Fruit fly (Drosophila melanogaster) whole organism, embryonic: ENCODE measurements around the gene frm.

Experiments used
- Adf1 ChIP-seq: fragments of 200-800 bp; sonication (Bioruptor generic); IDR thresholded peaks from 2 replicates; pipeline ENCODE4 v1.3.6; 2022; ENCODE audit warnings: missing biosample characterization, missing genetic modification characterization
- BEAF-32 ChIP-seq: fragments of 200-800 bp; sonication (Bioruptor generic); optimal IDR thresholded peaks from 3 replicates; lab custom pipeline; 2017; ENCODE audit warnings: missing biosample characterization, missing genetic modification characterization, mild to moderate bottlenecking, moderate library complexity, missing genetic modification reagents
- BtbVII ChIP-seq: fragments of 200-800 bp; sonication (Bioruptor generic); optimal IDR thresholded peaks from 3 replicates; lab custom pipeline; 2017; ENCODE audit warnings: missing biosample characterization, mild to moderate bottlenecking, missing genetic modification characterization
- CG10321 ChIP-seq: fragments of 200-800 bp; sonication (Bioruptor generic); IDR thresholded peaks from 2 replicates; pipeline ENCODE4 v1.3.6; 2022; ENCODE audit warnings: missing biosample characterization, missing genetic modification characterization
- CG10543 ChIP-seq: fragments of 200-800 bp; sonication (Bioruptor generic); optimal IDR thresholded peaks from 3 replicates; lab custom pipeline; 2017; ENCODE audit warnings: missing biosample characterization, mild to moderate bottlenecking, missing genetic modification characterization, moderate library complexity
- CG11504 ChIP-seq: fragments of 200-800 bp; sonication (Bioruptor generic); optimal IDR thresholded peaks from 3 replicates; lab custom pipeline; 2019; ENCODE audit warnings: missing biosample characterization, mild to moderate bottlenecking, missing genetic modification characterization, moderate library complexity
- CG12659 ChIP-seq: fragments of 200-800 bp; sonication (Bioruptor generic); optimal IDR thresholded peaks from 3 replicates; lab custom pipeline; 2017; ENCODE audit warnings: mild to moderate bottlenecking, missing biosample characterization, missing genetic modification reagents, missing genetic modification characterization
- CG17328 ChIP-seq: fragments of 200-800 bp; sonication (Bioruptor generic); IDR thresholded peaks from 2 replicates; pipeline ENCODE4 v1.3.6; 2022; ENCODE audit warnings: missing biosample characterization, missing genetic modification characterization
- CG18262 ChIP-seq: fragments of 200-800 bp; optimal IDR thresholded peaks from 3 replicates; lab custom pipeline; 2019; ENCODE audit warnings: missing biosample characterization, mild to moderate bottlenecking, missing genetic modification characterization, moderate library complexity
- CG32532 ChIP-seq: fragments of 200-800 bp; sonication (Bioruptor generic); IDR thresholded peaks from 2 replicates; pipeline ENCODE4 v1.3.6; 2022; ENCODE audit warnings: missing biosample characterization, missing genetic modification characterization
- CG3847 ChIP-seq: fragments of 200-800 bp; sonication (Bioruptor generic); IDR thresholded peaks from 2 replicates; pipeline ENCODE4 v1.3.6; 2022; ENCODE audit warnings: missing biosample characterization, missing genetic modification characterization
- CG4282 ChIP-seq: fragments of 200-800 bp; sonication (Bioruptor generic); optimal IDR thresholded peaks from 2 replicates; lab custom pipeline; 2016; ENCODE audit warnings: missing biosample characterization, missing genetic modification characterization
- CG4617 ChIP-seq: fragments of 200-800 bp; sonication (Bioruptor generic); optimal IDR thresholded peaks from 3 replicates; lab custom pipeline; 2016; ENCODE audit warnings: missing biosample characterization, missing genetic modification characterization, borderline replicate concordance
- CG4820 ChIP-seq: fragments of 200-800 bp; sonication (Bioruptor generic); optimal IDR thresholded peaks from 3 replicates; lab custom pipeline; 2016; ENCODE audit warnings: missing biosample characterization, missing genetic modification characterization
- CG7928 ChIP-seq: fragments of 200-800 bp; sonication (Bioruptor generic); optimal IDR thresholded peaks from 2 replicates; lab custom pipeline; 2017; ENCODE audit warnings: missing biosample characterization, mild to moderate bottlenecking, missing genetic modification characterization
- CG8281 ChIP-seq: fragments of 200-800 bp; sonication (Bioruptor generic); optimal IDR thresholded peaks from 2 replicates; lab custom pipeline; 2018; ENCODE audit warnings: missing biosample characterization, mild to moderate bottlenecking, missing genetic modification characterization, moderate library complexity
- CTCF ChIP-seq: fragments of 200-800 bp; sonication (Bioruptor generic); optimal IDR thresholded peaks from 2 replicates; lab custom pipeline; 2017; ENCODE audit warnings: missing biosample characterization, mild to moderate bottlenecking, missing genetic modification characterization, moderate library complexity
- Chrac-16 ChIP-seq: fragments of 200-800 bp; sonication (Bioruptor generic); optimal IDR thresholded peaks from 3 replicates; lab custom pipeline; 2016; ENCODE audit warnings: missing biosample characterization, missing genetic modification characterization
- Lim3 ChIP-seq: fragments of 200-800 bp; sonication (Bioruptor generic); IDR thresholded peaks from 2 replicates; pipeline ENCODE4 v1.3.6; 2022; ENCODE audit warnings: missing biosample characterization, missing genetic modification characterization
- MESR4 ChIP-seq: fragments of 200-800 bp; sonication (Bioruptor generic); optimal IDR thresholded peaks from 2 replicates; lab custom pipeline; 2018; ENCODE audit warnings: missing biosample characterization, mild to moderate bottlenecking, missing genetic modification characterization, moderate library complexity
- Mad ChIP-seq: fragments of 200-800 bp; sonication (Bioruptor generic); optimal IDR thresholded peaks from 2 replicates; lab custom pipeline; 2016; ENCODE audit warnings: missing biosample characterization, missing genetic modification characterization
- Mrtf ChIP-seq: fragments of 200-800 bp; sonication (Bioruptor generic); IDR thresholded peaks from 3 replicates; pipeline ENCODE4 v1.3.6; 2022; ENCODE audit warnings: missing biosample characterization, missing genetic modification characterization
- Nf-YA ChIP-seq: fragments of 200-800 bp; sonication (Bioruptor generic); IDR thresholded peaks from 2 replicates; pipeline ENCODE4 v1.3.6; 2022; ENCODE audit warnings: missing biosample characterization, missing genetic modification characterization
- Poxn ChIP-seq: fragments of 200-800 bp; sonication (Bioruptor generic); IDR thresholded peaks from 2 replicates; pipeline ENCODE4 v1.3.6; 2022; ENCODE audit warnings: missing biosample characterization, missing genetic modification characterization
- Rx ChIP-seq: fragments of 200-800 bp; sonication (Bioruptor generic); IDR thresholded peaks from 2 replicates; pipeline ENCODE4 v1.3.6; 2022; ENCODE audit warnings: missing biosample characterization, missing genetic modification characterization
- Scr ChIP-seq: fragments of 200-800 bp; sonication (Bioruptor generic); IDR thresholded peaks from 2 replicates; pipeline ENCODE4 v1.3.6; 2022; ENCODE audit warnings: missing biosample characterization, missing genetic modification characterization; ENCODE audit not compliant: partially characterized antibody
- Spps ChIP-seq: fragments of 200-800 bp; sonication (Bioruptor generic); optimal IDR thresholded peaks from 2 replicates; lab custom pipeline; 2018; ENCODE audit warnings: missing biosample characterization, mild to moderate bottlenecking, missing genetic modification characterization
- Taf1 ChIP-seq: fragments of 200-800 bp; sonication (Bioruptor generic); IDR thresholded peaks from 2 replicates; pipeline ENCODE4 v1.3.6; 2022; ENCODE audit warnings: missing biosample characterization, missing genetic modification characterization
- al ChIP-seq: fragments of 200-800 bp; sonication (Bioruptor generic); IDR thresholded peaks from 2 replicates; pipeline ENCODE4 v1.3.6; 2022; ENCODE audit warnings: missing biosample characterization, missing genetic modification characterization
- ap ChIP-seq: fragments of 200-800 bp; sonication (Bioruptor generic); IDR thresholded peaks from 2 replicates; pipeline ENCODE4 v1.3.6; 2022; ENCODE audit warnings: missing biosample characterization, missing genetic modification characterization
- bcd ChIP-seq: fragments of 200-800 bp; sonication (Bioruptor generic); optimal IDR thresholded peaks from 2 replicates; lab custom pipeline; 2017; ENCODE audit warnings: missing biosample characterization, mild to moderate bottlenecking, missing genetic modification characterization
- br ChIP-seq: fragments of >200 bp; optimal IDR thresholded peaks from 2 replicates; lab custom pipeline; 2017
- btn ChIP-seq: fragments of 200-800 bp; sonication (Bioruptor generic); optimal IDR thresholded peaks from 2 replicates; lab custom pipeline; 2016; ENCODE audit warnings: missing biosample characterization, missing genetic modification characterization
- ci ChIP-seq: fragments of 200-800 bp; sonication (Bioruptor generic); IDR thresholded peaks from 3 replicates; pipeline ENCODE4 v1.3.6; 2022; ENCODE audit warnings: missing biosample characterization, missing genetic modification characterization
- dan ChIP-seq: fragments of 200-800 bp; sonication (Bioruptor generic); IDR thresholded peaks from 2 replicates; pipeline ENCODE4 v1.3.6; 2022; ENCODE audit warnings: missing biosample characterization, missing genetic modification characterization
- ewg ChIP-seq: fragments of 200-800 bp; sonication (Bioruptor generic); optimal IDR thresholded peaks from 3 replicates; lab custom pipeline; 2017; ENCODE audit warnings: mild to moderate bottlenecking, missing biosample characterization, missing genetic modification reagents, missing genetic modification characterization
- gce ChIP-seq: fragments of 200-800 bp; sonication (Bioruptor generic); IDR thresholded peaks from 3 replicates; pipeline ENCODE4 v1.3.6; 2022; ENCODE audit warnings: missing biosample characterization, missing genetic modification characterization
- gcm2 ChIP-seq: fragments of 200-800 bp; sonication (Bioruptor generic); optimal IDR thresholded peaks from 2 replicates; lab custom pipeline; 2016; ENCODE audit warnings: missing biosample characterization, missing genetic modification characterization
- gsb-n ChIP-seq: fragments of 200-800 bp; sonication (Bioruptor generic); optimal IDR thresholded peaks from 3 replicates; lab custom pipeline; 2018; ENCODE audit warnings: missing biosample characterization, mild to moderate bottlenecking, missing genetic modification characterization
- ham ChIP-seq: fragments of 200-800 bp; sonication (Bioruptor generic); IDR thresholded peaks from 2 replicates; pipeline ENCODE4 v1.3.6; 2022; ENCODE audit warnings: missing biosample characterization, missing genetic modification characterization
- insv ChIP-seq, 2 experiments: fragments of 200-800 bp; sonication (Bioruptor generic); optimal IDR thresholded peaks; 3 replicates each; lab custom pipeline; 2016 to 2018; ENCODE audit warnings: missing biosample characterization in 2 of 2, missing genetic modification characterization in 2 of 2
- kah ChIP-seq: fragments of 200-800 bp; sonication (Bioruptor generic); optimal IDR thresholded peaks from 2 replicates; lab custom pipeline; 2018; ENCODE audit warnings: missing biosample characterization, mild to moderate bottlenecking, missing genetic modification characterization
- ken ChIP-seq: fragments of 200-800 bp; sonication (Bioruptor generic); IDR thresholded peaks from 3 replicates; pipeline ENCODE4 v1.3.6; 2022; ENCODE audit warnings: missing biosample characterization, missing genetic modification characterization
- klu ChIP-seq: fragments of 200-800 bp; sonication (Bioruptor generic); IDR thresholded peaks from 2 replicates; pipeline ENCODE4 v1.3.6; 2022; ENCODE audit warnings: missing biosample characterization, missing genetic modification characterization
- lov ChIP-seq, 2 experiments: fragments of 200-800 bp in 1 of 2; fragments of >200 bp in 1 of 2; sonication (Bioruptor generic) in 1 of 2; IDR thresholded peaks in 1 of 2; optimal IDR thresholded peaks in 1 of 2; 2 replicates in 1 of 2; 3 replicates in 1 of 2; pipeline versions ENCODE4 v1.3.6 to Lab custom; 2017 to 2022; ENCODE audit warnings: missing biosample characterization in 1 of 2, missing genetic modification characterization in 1 of 2
- peb ChIP-seq: fragments of 200-800 bp; sonication (Bioruptor generic); IDR thresholded peaks from 2 replicates; pipeline ENCODE4 v1.3.6; 2022; ENCODE audit warnings: missing biosample characterization, missing genetic modification characterization
- pita ChIP-seq: fragments of 200-800 bp; sonication (Bioruptor generic); optimal IDR thresholded peaks from 2 replicates; lab custom pipeline; 2017; ENCODE audit warnings: missing biosample characterization, mild to moderate bottlenecking, missing genetic modification characterization
- pnt ChIP-seq: fragments of 200-800 bp; sonication (Bioruptor generic); optimal IDR thresholded peaks from 3 replicates; lab custom pipeline; 2016; ENCODE audit warnings: missing biosample characterization, missing genetic modification characterization
- sima ChIP-seq: fragments of 200-800 bp; sonication (Bioruptor generic); optimal IDR thresholded peaks from 2 replicates; lab custom pipeline; 2016; ENCODE audit warnings: missing biosample characterization, missing genetic modification characterization
- sna ChIP-seq: fragments of 200-800 bp; sonication (Bioruptor generic); IDR thresholded peaks from 2 replicates; pipeline ENCODE4 v1.3.6; 2022; ENCODE audit warnings: missing biosample characterization, missing genetic modification characterization; ENCODE audit not compliant: partially characterized antibody
- tin ChIP-seq: fragments of 200-800 bp; sonication (Bioruptor generic); optimal IDR thresholded peaks from 3 replicates; lab custom pipeline; 2016; ENCODE audit warnings: missing biosample characterization, missing genetic modification characterization
- unc-4 ChIP-seq: fragments of 200-800 bp; sonication (Bioruptor generic); IDR thresholded peaks from 2 replicates; pipeline ENCODE4 v1.3.6; 2022; ENCODE audit warnings: missing biosample characterization, missing genetic modification characterization; ENCODE audit not compliant: partially characterized antibody

frm gene

dm6 chr3L:5583295-5583707, 32.3 kb upstream of the frm start (continued):
- TF ChIP-seq Rx (GFP tag; lab: Robert Waterston, UW) (peak; percentile 92), gce (GFP tag; lab: Robert Waterston, UW) (peak; percentile 78; the same call in 2 of the 3 replicates), CG4820 (peak; percentile 86), dan (GFP tag; lab: Robert Waterston, UW) (peak; percentile 75), CG11504 (tag; lab: Kevin White, UChicago) (no peak), Chrac-16 (GFP tag; lab: Kevin White, UChicago) (peak; percentile 86), BEAF-32 (GFP tag; lab: Kevin White, UChicago) (peak; percentile 96), sima (peak; percentile 51), pita (GFP tag; lab: Kevin White, UChicago) (peak; percentile 75), MESR4 (GFP tag; lab: Kevin White, UChicago) (no peak), Scr (GFP tag; lab: Robert Waterston, UW) (peak; percentile 90), Nf-YA (peak; percentile 60; the same call in 1 of the 2 replicates), tin (GFP tag; lab: Kevin White, UChicago) (peak; percentile 88), ewg (no peak), Mad (peak; percentile 73), ci (GFP tag; lab: Robert Waterston, UW) (peak; percentile 87), lov (optimal IDR thresholded peaks at IDR 0.05; lab: Kevin White, UChicago) (no peak), lov (GFP tag; IDR thresholded peaks at IDR 0.05; lab: Robert Waterston, UW) (peak; percentile 70; the same call in 2 of the 3 replicates), CG3847 (GFP tag; lab: Robert Waterston, UW) (peak; percentile 95), Taf1 (GFP tag; lab: Robert Waterston, UW) (peak; percentile 82), CG18262 (no peak), Adf1 (GFP tag; lab: Robert Waterston, UW) (peak; percentile 42; the same call in 1 of the 2 replicates), kah (no peak), al (GFP tag; lab: Robert Waterston, UW) (peak; percentile 92), br (lab: Kevin White, UChicago) (no peak), CG10321 (peak; percentile 37; the same call in 1 of the 2 replicates), CTCF (GFP tag; lab: Kevin White, UChicago) (peak; percentile 44), Spps (tag; lab: Kevin White, UChicago) (peak; percentile 63), pnt (GFP tag; lab: Kevin White, UChicago) (peak; percentile 89), CG7928 (GFP tag; lab: Kevin White, UChicago) (peak; percentile 52), CG12659 (peak; percentile 85), peb (peak; percentile 56), klu (GFP tag; lab: Robert Waterston, UW) (peak; percentile 92), CG4617 (GFP tag; lab: Kevin White, UChicago) (peak; percentile 93), CG17328 (GFP tag; lab: Robert Waterston, UW) (peak; percentile 80), CG32532 (peak; percentile 93), unc-4 (GFP tag; lab: Robert Waterston, UW) (peak; percentile 86), CG4282 (GFP tag; lab: Kevin White, UChicago) (peak; percentile 72), gsb-n (no peak), gcm2 (GFP tag; lab: Kevin White, UChicago) (peak; percentile 71), ken (peak; percentile 93), Lim3 (GFP tag; lab: Robert Waterston, UW) (peak; percentile 74), insv (GFP tag; optimal IDR thresholded peaks at IDR 0.05; lab: Kevin White, UChicago) (peak in 1 of 2 experiments; percentile 43), ap (GFP tag; lab: Robert Waterston, UW) (peak; percentile 84), bcd (GFP tag; lab: Kevin White, UChicago) (peak; percentile 82), btn (GFP tag; lab: Kevin White, UChicago) (peak; percentile 71), BtbVII (GFP tag; lab: Kevin White, UChicago) (no peak), CG10543 (no peak), CG8281 (tag; lab: Kevin White, UChicago) (peak; percentile 49), Mrtf (GFP tag; lab: Robert Waterston, UW) (peak; percentile 87), ham (GFP tag; lab: Robert Waterston, UW) (peak; percentile 69), Poxn (GFP tag; lab: Robert Waterston, UW) (peak; percentile 76), sna (GFP tag; lab: Robert Waterston, UW) (peak; percentile 86)
